Worm (Caenorhabditis elegans): ENCODE results near the gene F21D9.1.
"Not testable (repeated sequence)": the region's sequence is repeated elsewhere in the genome, so short reads cannot be mapped to it uniquely, and the experiment has no call there.

Gene F21D9.1

DNA sequence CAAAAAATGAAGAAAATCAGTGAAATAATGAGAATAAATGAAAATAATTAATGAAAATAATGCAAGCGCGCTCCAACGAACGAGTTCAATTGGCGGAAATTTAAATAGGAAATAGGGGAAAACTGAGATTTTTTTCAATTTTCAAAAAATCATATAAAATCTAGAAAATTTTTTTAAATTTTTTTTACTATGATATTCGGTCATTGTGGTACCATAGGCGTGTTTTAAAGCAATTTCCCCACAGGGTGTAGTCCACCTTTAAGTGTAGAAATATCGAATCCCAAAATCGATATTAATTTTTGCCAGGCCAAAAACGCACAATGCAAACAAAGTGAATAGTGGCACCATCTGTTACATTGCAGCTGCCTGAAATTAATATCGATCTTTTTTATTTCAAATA is at the start of gene F21D9.1:
TSS of gene F21D9.1 (plus strand) at position 301 of the 400 bp plus-strand sequence.
- not testable (repeated sequence) for TF ChIP-seq aly-2, ztf-11, ceh-28 (tag; optimal IDR thresholded peaks at IDR 0.05)

DNA sequence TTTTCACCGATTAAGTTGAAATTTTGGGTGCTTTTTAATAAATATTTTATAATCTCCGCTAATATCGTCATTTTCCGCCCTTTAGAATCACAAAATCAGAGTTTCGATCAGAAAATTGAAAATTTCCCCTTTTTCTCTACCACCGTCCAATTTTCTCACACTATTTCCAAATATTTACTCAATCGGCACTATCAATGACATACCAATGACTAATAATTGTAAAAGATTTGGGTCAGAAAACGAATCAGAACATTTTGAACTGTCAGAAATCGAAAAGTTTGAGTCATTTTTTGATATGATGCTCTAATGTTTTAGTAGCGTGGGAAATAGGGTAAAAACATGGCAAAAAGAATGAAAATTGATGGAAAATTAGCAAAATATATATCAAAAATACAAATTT is 47.1 kb upstream of the F21D9.1 start, which contains the start of gene srr-2:
TSS of gene srr-2 (minus strand) at position 73 of the 400 bp plus-strand sequence.
- TF ChIP-seq ceh-28 (tag; optimal IDR thresholded peaks at IDR 0.05), result no peak
- TF ChIP-seq elt-2 (tag; optimal IDR thresholded peaks at IDR 0.05), result peak; percentile 59
- TF ChIP-seq pqm-1 (tag; optimal IDR thresholded peaks at IDR 0.05), result peak; percentile 56
- peak; percentile 47 for TF ChIP-seq pha-4 (tag; optimal IDR thresholded peaks at IDR 0.05)

DNA sequence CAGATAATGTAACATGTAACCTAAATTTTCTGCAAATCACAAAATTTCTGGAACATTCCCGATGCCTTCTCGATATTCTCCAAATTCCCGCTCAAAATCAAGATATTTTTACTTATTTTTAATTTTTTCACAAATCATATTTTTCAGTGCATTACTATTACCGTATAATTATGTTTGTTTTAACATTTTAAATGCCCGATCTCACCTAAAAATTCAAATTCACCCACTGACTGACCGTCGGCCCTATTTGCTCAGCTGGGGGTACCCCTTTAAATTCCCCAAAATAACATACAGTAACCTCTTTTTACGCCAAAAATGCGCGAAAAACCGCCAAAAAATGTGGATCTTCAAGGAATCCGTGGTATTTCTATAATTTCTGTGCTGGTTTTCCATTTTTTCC is 46.6 kb upstream of the F21D9.1 start, which contains the start of gene oac-49:
TSS of gene oac-49 (plus strand) at position 301 of the 400 bp plus-strand sequence.
- TF ChIP-seq fkh-10 (GFP tag; optimal IDR thresholded peaks at IDR 0.05), result no peak
- TF ChIP-seq ceh-82 (tag; optimal IDR thresholded peaks at IDR 0.05), result no peak
- no peak for TF ChIP-seq nhr-12 (tag; optimal IDR thresholded peaks at IDR 0.05)
- no peak for TF ChIP-seq nhr-43 (tag; optimal IDR thresholded peaks at IDR 0.05; ENCODE audit: poor library complexity, severe bottlenecking)
- no peak for TF ChIP-seq ztf-4 (tag; optimal IDR thresholded peaks at IDR 0.05)
- no peak for TF ChIP-seq nfya-1 (tag; optimal IDR thresholded peaks at IDR 0.05; ENCODE audit: insufficient read depth)
- no peak for TF ChIP-seq pha-4 (tag; optimal IDR thresholded peaks at IDR 0.05)
- TF ChIP-seq egl-5 (tag; optimal IDR thresholded peaks at IDR 0.05), result no peak
- no peak for TF ChIP-seq skn-1 (tag; optimal IDR thresholded peaks at IDR 0.05)
- no peak for TF ChIP-seq ceh-9 (tag; optimal IDR thresholded peaks at IDR 0.05)
- TF ChIP-seq mml-1 (tag; optimal IDR thresholded peaks at IDR 0.05), result no peak
- no peak for TF ChIP-seq nhr-237 (tag; optimal IDR thresholded peaks at IDR 0.05)
- TF ChIP-seq egl-27 (tag; optimal IDR thresholded peaks at IDR 0.05), result no peak
- TF ChIP-seq nhr-25 (tag; optimal IDR thresholded peaks at IDR 0.05), result no peak

DNA sequence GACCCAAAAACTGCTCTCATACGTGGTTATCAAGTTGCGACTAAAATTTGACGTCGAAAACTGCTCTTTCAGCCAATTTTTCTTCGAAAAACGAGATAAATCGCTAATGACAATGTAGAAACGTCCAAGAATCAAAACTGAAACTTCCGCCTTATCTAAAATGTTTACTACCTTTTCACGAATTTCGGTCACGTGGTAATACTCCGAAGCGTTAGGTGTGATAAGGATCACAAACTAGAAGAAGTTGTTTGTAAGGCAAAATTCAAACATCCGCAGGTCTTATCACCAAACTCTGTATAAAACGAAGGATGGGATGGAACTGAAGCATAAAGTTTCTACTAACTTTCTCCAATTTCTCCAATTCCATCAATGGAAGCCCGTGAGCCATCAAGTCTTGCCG is 33.8 kb upstream of the F21D9.1 start, which contains the start of gene sqst-3:
TSS of gene sqst-3 (plus strand) at position 370 of the 400 bp plus-strand sequence.
- TF ChIP-seq snpc-4 (tag; optimal IDR thresholded peaks at IDR 0.05) (no peak), elt-2 (tag; optimal IDR thresholded peaks at IDR 0.05) (peak; percentile 53)

DNA sequence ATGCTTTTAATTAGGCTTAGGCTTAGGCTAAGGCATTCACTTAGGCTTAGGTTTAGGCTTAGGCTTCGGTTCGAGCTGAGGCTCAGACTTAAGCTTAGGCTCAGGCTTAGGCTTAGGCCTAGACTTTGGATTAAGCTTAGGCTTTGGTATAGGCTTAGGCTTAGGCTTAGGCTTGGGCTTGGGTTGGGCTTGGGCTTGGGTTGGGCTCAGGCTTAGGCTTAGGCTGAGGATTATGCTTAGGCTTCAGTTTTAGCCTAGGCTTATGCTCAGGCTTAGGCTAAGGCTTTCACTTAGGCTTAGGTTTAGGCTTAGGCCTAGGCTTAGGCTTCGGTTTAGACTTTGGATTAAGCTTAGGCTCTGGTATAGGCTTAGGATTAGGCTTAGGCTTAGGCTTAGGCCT is 33.1 kb upstream of the F21D9.1 start:
- TF ChIP-seq fos-1 (tag; optimal IDR thresholded peaks at IDR 0.05), result no peak
- TF ChIP-seq nfya-1 (tag; optimal IDR thresholded peaks at IDR 0.05; ENCODE audit: insufficient read depth), result no peak
- no peak for TF ChIP-seq unc-39 (tag; optimal IDR thresholded peaks at IDR 0.05)
- TF ChIP-seq nhr-237 (tag; optimal IDR thresholded peaks at IDR 0.05), result no peak
- TF ChIP-seq mdl-1 (tag; optimal IDR thresholded peaks at IDR 0.05), result no peak
- TF ChIP-seq nhr-77 (tag; optimal IDR thresholded peaks at IDR 0.05), result no peak
- no peak for TF ChIP-seq mml-1 (tag; optimal IDR thresholded peaks at IDR 0.05)
- no peak for TF ChIP-seq jun-1 (tag; optimal IDR thresholded peaks at IDR 0.05)
- no peak for TF ChIP-seq zag-1 (tag; optimal IDR thresholded peaks at IDR 0.05)
- TF ChIP-seq fkh-2 (tag; optimal IDR thresholded peaks at IDR 0.05), result no peak
- TF ChIP-seq nhr-12 (tag; optimal IDR thresholded peaks at IDR 0.05), result no peak
- TF ChIP-seq ceh-16 (tag; optimal IDR thresholded peaks at IDR 0.05), result no peak
- TF ChIP-seq R02D3.7 (tag; optimal IDR thresholded peaks at IDR 0.05), result no peak
- TF ChIP-seq ztf-4 (tag; optimal IDR thresholded peaks at IDR 0.05), result no peak
- TF ChIP-seq tbx-2 (tag; optimal IDR thresholded peaks at IDR 0.05), result no peak

DNA sequence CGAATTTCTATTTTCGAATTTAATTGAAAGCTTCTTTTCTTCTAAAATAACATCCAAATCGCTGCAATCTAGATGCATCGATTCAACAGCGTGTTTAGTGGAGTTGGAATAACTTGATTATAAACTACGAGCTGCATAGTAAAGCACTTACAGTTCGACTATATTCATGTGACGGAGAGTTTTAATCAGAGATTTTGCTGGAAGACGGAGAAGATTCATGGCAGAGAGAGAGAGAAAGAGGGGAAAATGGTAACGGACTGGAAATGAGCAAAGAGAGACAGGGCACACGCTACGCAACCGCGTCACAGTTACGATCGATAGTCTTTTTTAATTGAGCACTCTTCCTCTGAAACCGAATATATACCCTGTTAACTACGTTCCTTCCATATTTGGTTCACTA is 30.8 kb upstream of the F21D9.1 start, which contains the start of gene fbxb-116:
TSS of gene fbxb-116 (plus strand) at position 301 of the 400 bp plus-strand sequence.
- TF ChIP-seq ztf-11 (tag; optimal IDR thresholded peaks at IDR 0.05) (no peak), aly-2 (tag; optimal IDR thresholded peaks at IDR 0.05) (no peak), lin-15B (tag; optimal IDR thresholded peaks at IDR 0.05) (no peak), snpc-4 (tag; optimal IDR thresholded peaks at IDR 0.05) (no peak), elt-3 (tag; optimal IDR thresholded peaks at IDR 0.05) (no peak)
